Worm (Caenorhabditis elegans): ENCODE measurements around the gene C14C6.3.

DNA sequence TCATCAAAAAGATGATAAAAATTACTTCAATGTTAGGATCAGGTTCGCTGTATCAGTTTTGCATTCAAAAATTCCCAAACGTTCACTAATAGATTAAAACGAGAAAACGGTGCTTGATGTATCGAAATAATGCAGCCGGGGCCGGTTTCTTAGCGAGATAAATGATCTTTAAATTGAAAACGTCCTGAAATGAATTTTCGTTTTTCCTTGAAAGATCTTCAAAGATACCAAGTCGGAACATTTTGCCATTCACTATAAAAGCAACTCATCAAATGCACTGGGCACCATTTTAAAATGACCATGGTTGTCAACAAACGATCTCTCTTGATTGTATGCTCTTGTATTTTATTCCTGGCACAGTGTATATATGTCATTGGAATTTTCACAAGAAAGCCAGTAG lies 32.8 kb downstream of the C14C6.3 start, which contains the start of gene K06H6.5:
- TF ChIP-seq med-1 (GFP tag; optimal IDR thresholded peaks at IDR 0.05; ENCODE audit: insufficient read depth): no peak
- TF ChIP-seq ref-1 (GFP tag; conservative IDR thresholded peaks at IDR 0.05): no peak
- TF ChIP-seq flt-1 (GFP tag; IDR thresholded peaks at IDR 0.05): no peak
- no peak for TF ChIP-seq T22C8.4 (GFP tag; IDR thresholded peaks at IDR 0.05)
- no peak for TF ChIP-seq ztf-29 (GFP tag; IDR thresholded peaks at IDR 0.05)

Data from whole organism, midembryonic.